Worm (Caenorhabditis elegans) whole organism, L2 larva: Measurements from ENCODE around the gene aat-2.

Experiments
- C34F6.9 ChIP-seq: fragments of 150-350 bp; optimal IDR thresholded peaks from 2 replicates; lab custom pipeline; 2014; ENCODE audit warnings: missing biosample characterization, missing genetic modification characterization
- F13H6.1 ChIP-seq: sonication (generic microtip); optimal IDR thresholded peaks from 2 replicates; lab custom pipeline; 2016; ENCODE audit warnings: missing genetic modification characterization, missing compliant biosample characterization
- R02D3.7 ChIP-seq: fragments of 150-350 bp; optimal IDR thresholded peaks from 2 replicates; lab custom pipeline; 2014; ENCODE audit warnings: missing biosample characterization, missing genetic modification characterization
- Y55F3AM.14 ChIP-seq: fragments of 200-800 bp; sonication (Bioruptor generic); optimal IDR thresholded peaks from 2 replicates; lab custom pipeline; 2018; ENCODE audit warnings: mild to moderate bottlenecking, missing genetic modification characterization, missing compliant biosample characterization
- ZK546.5 ChIP-seq: sonication (generic microtip); optimal IDR thresholded peaks from 2 replicates; lab custom pipeline; 2017; ENCODE audit warnings: missing biosample characterization, missing genetic modification characterization
- alr-1 ChIP-seq: fragments of 150-350 bp; optimal IDR thresholded peaks from 2 replicates; lab custom pipeline; 2014; ENCODE audit warnings: missing biosample characterization, missing genetic modification characterization
- aly-2 ChIP-seq: fragments of 150-350 bp; optimal IDR thresholded peaks from 2 replicates; lab custom pipeline; 2014; ENCODE audit warnings: missing biosample characterization, missing genetic modification characterization
- ama-1 ChIP-seq: fragments of 150-350 bp; optimal IDR thresholded peaks from 2 replicates; lab custom pipeline; 2018; ENCODE audit warnings: inconsistent platforms
- blmp-1 ChIP-seq: sonication (generic microtip); optimal IDR thresholded peaks from 2 replicates; lab custom pipeline; 2017; ENCODE audit warnings: missing genetic modification characterization, mild to moderate bottlenecking, missing compliant biosample characterization, antibody characterized with exemption, moderate library complexity; ENCODE audit not compliant: insufficient read depth
- ceh-16 ChIP-seq: fragments of 150-350 bp; optimal IDR thresholded peaks from 2 replicates; lab custom pipeline; 2014; ENCODE audit warnings: missing biosample characterization, missing genetic modification characterization
- ceh-82 ChIP-seq: fragments of 150-350 bp; optimal IDR thresholded peaks from 2 replicates; lab custom pipeline; 2014; ENCODE audit warnings: missing biosample characterization, missing genetic modification characterization
- crh-2 ChIP-seq: sonication (generic microtip); optimal IDR thresholded peaks from 2 replicates; lab custom pipeline; 2017; ENCODE audit warnings: missing biosample characterization, missing genetic modification characterization
- dmd-4 ChIP-seq: sonication (generic microtip); optimal IDR thresholded peaks from 2 replicates; lab custom pipeline; 2017; ENCODE audit warnings: missing biosample characterization, missing genetic modification characterization
- egl-27 ChIP-seq: sonication (generic microtip); optimal IDR thresholded peaks from 3 replicates; lab custom pipeline; 2017; ENCODE audit warnings: missing biosample characterization, missing genetic modification reagents, missing genetic modification characterization
- elt-1 ChIP-seq: fragments of 150-350 bp; optimal IDR thresholded peaks from 2 replicates; lab custom pipeline; 2014; ENCODE audit warnings: missing biosample characterization, missing genetic modification characterization
- elt-3 ChIP-seq: sonication (generic microtip); optimal IDR thresholded peaks from 2 replicates; lab custom pipeline; 2017; ENCODE audit warnings: missing biosample characterization, missing genetic modification characterization
- fos-1 ChIP-seq: fragments of 150-350 bp; optimal IDR thresholded peaks from 2 replicates; lab custom pipeline; 2014; ENCODE audit warnings: missing biosample characterization, missing genetic modification characterization
- gmeb-1 ChIP-seq: fragments of 150-350 bp; optimal IDR thresholded peaks from 2 replicates; lab custom pipeline; 2014; ENCODE audit warnings: missing biosample characterization, missing genetic modification characterization
- lin-11 ChIP-seq: fragments of 150-350 bp; sonication (generic microtip); optimal IDR thresholded peaks from 2 replicates; lab custom pipeline; 2014; ENCODE audit warnings: missing biosample characterization, missing genetic modification characterization, inconsistent platforms, mixed read lengths
- lin-13 ChIP-seq: fragments of 150-350 bp; optimal IDR thresholded peaks from 2 replicates; lab custom pipeline; 2014; ENCODE audit warnings: missing biosample characterization, missing genetic modification reagents, missing genetic modification characterization
- lin-39 ChIP-seq: fragments of 150-350 bp; optimal IDR thresholded peaks from 2 replicates; lab custom pipeline; 2014; ENCODE audit warnings: missing biosample characterization, missing genetic modification reagents, missing genetic modification characterization
- lsy-2 ChIP-seq, 2 experiments: fragments of 150-350 bp in 1 of 2; sonication (generic microtip) in 1 of 2; optimal IDR thresholded peaks; 2 replicates each; lab custom pipeline; 2014 to 2017; ENCODE audit warnings: missing biosample characterization in 2 of 2, missing genetic modification characterization in 2 of 2
- mab-5 ChIP-seq: fragments of 150-350 bp; optimal IDR thresholded peaks from 2 replicates; lab custom pipeline; 2014; ENCODE audit warnings: missing biosample characterization, missing genetic modification characterization
- mbf-1 ChIP-seq: sonication (generic microtip); optimal IDR thresholded peaks from 2 replicates; lab custom pipeline; 2017; ENCODE audit warnings: missing biosample characterization, missing genetic modification characterization
- mdl-1 ChIP-seq, 2 experiments: fragments of 150-350 bp in 1 of 2; sonication (generic microtip) in 1 of 2; optimal IDR thresholded peaks; 2 replicates each; lab custom pipeline; 2017; ENCODE audit warnings: missing biosample characterization in 2 of 2, missing genetic modification characterization in 2 of 2
- nhr-10 ChIP-seq: sonication (generic microtip); optimal IDR thresholded peaks from 2 replicates; lab custom pipeline; 2017; ENCODE audit warnings: missing biosample characterization, missing genetic modification characterization
- nhr-11 ChIP-seq: fragments of 150-350 bp; optimal IDR thresholded peaks from 2 replicates; lab custom pipeline; 2014; ENCODE audit warnings: missing biosample characterization, missing genetic modification characterization
- nhr-12 ChIP-seq: fragments of 150-350 bp; optimal IDR thresholded peaks from 2 replicates; lab custom pipeline; 2014; ENCODE audit warnings: missing biosample characterization, missing genetic modification characterization
- nhr-129 ChIP-seq: fragments of 150-350 bp; optimal IDR thresholded peaks from 2 replicates; lab custom pipeline; 2014; ENCODE audit warnings: missing biosample characterization, missing genetic modification characterization
- nhr-21 ChIP-seq: fragments of 150-350 bp; optimal IDR thresholded peaks from 2 replicates; lab custom pipeline; 2014; ENCODE audit warnings: missing biosample characterization, missing genetic modification characterization
- nhr-23 ChIP-seq: fragments of 150-350 bp; optimal IDR thresholded peaks from 2 replicates; lab custom pipeline; 2014; ENCODE audit warnings: missing biosample characterization, missing genetic modification reagents, missing genetic modification characterization
- nhr-237 ChIP-seq: fragments of 150-350 bp; optimal IDR thresholded peaks from 2 replicates; lab custom pipeline; 2014; ENCODE audit warnings: missing biosample characterization, missing genetic modification characterization
- nhr-25 ChIP-seq: fragments of 150-350 bp; sonication (generic microtip); optimal IDR thresholded peaks from 3 replicates; lab custom pipeline; 2014; ENCODE audit warnings: missing biosample characterization, missing genetic modification characterization
- nhr-6 ChIP-seq: fragments of 150-350 bp; optimal IDR thresholded peaks from 2 replicates; lab custom pipeline; 2014; ENCODE audit warnings: missing biosample characterization, missing genetic modification characterization
- nhr-77 ChIP-seq: fragments of 150-350 bp; optimal IDR thresholded peaks from 2 replicates; lab custom pipeline; 2014; ENCODE audit warnings: missing biosample characterization, missing genetic modification characterization
- peb-1 ChIP-seq: fragments of 150-350 bp; optimal IDR thresholded peaks from 2 replicates; lab custom pipeline; 2014; ENCODE audit warnings: missing biosample characterization, missing genetic modification characterization
- sem-4 ChIP-seq: fragments of 150-350 bp; optimal IDR thresholded peaks from 2 replicates; lab custom pipeline; 2014; ENCODE audit warnings: missing biosample characterization, missing genetic modification reagents, missing genetic modification characterization
- skn-1 ChIP-seq: sonication (generic microtip); optimal IDR thresholded peaks from 2 replicates; lab custom pipeline; 2017; ENCODE audit warnings: missing biosample characterization, missing genetic modification characterization
- sma-3 ChIP-seq: sonication (generic microtip); optimal IDR thresholded peaks from 2 replicates; lab custom pipeline; 2016; ENCODE audit warnings: missing genetic modification reagents, missing genetic modification characterization, missing compliant biosample characterization
- sma-9 ChIP-seq, 2 experiments: fragments of 150-350 bp in 1 of 2; sonication (generic microtip) in 1 of 2; optimal IDR thresholded peaks; 2 replicates each; lab custom pipeline; 2014 to 2016; ENCODE audit warnings: missing genetic modification characterization in 2 of 2, mild to moderate bottlenecking in 1 of 2, missing biosample characterization in 1 of 2, missing compliant biosample characterization in 1 of 2, missing genetic modification reagents in 1 of 2, moderate library complexity in 1 of 2
- snpc-4 ChIP-seq: fragments of 150-350 bp; optimal IDR thresholded peaks from 2 replicates; lab custom pipeline; 2014; ENCODE audit warnings: missing biosample characterization, missing genetic modification characterization
- unc-39 ChIP-seq: fragments of 150-350 bp; optimal IDR thresholded peaks from 2 replicates; lab custom pipeline; 2014; ENCODE audit warnings: missing biosample characterization, missing genetic modification characterization
- unc-55 ChIP-seq: fragments of 150-350 bp; sonication (generic microtip); optimal IDR thresholded peaks from 3 replicates; lab custom pipeline; 2014; ENCODE audit warnings: missing biosample characterization, missing genetic modification reagents, missing genetic modification characterization
- unc-62 ChIP-seq: fragments of 150-350 bp; optimal IDR thresholded peaks from 2 replicates; lab custom pipeline; 2014; ENCODE audit warnings: missing biosample characterization, missing genetic modification reagents, missing genetic modification characterization
- zag-1 ChIP-seq: fragments of 150-350 bp; optimal IDR thresholded peaks from 2 replicates; lab custom pipeline; 2014; ENCODE audit warnings: missing biosample characterization, missing genetic modification characterization
- ztf-1 ChIP-seq: fragments of 200-800 bp; sonication (Bioruptor generic); conservative IDR thresholded peaks from 2 replicates; pipeline ENCODE4 v1.3.6; 2022; ENCODE audit warnings: missing genetic modification characterization, missing compliant biosample characterization
- ztf-11 ChIP-seq: sonication (generic microtip); optimal IDR thresholded peaks from 2 replicates; lab custom pipeline; 2017; ENCODE audit warnings: missing biosample characterization, missing genetic modification characterization
- ztf-4 ChIP-seq: fragments of 150-350 bp; optimal IDR thresholded peaks from 2 replicates; lab custom pipeline; 2014; ENCODE audit warnings: missing biosample characterization, missing genetic modification characterization

aat-2 gene

ce11 chrV:9273587-9273986, 27.4 kb upstream of the aat-2 start:
- TF ChIP-seq nhr-11 (tag; lab: Kevin White, UChicago): no peak
- TF ChIP-seq sma-3 (GFP tag; lab: Kevin White, UChicago): no peak
- TF ChIP-seq lin-11: peak; percentile 17
- TF ChIP-seq dmd-4 (tag; lab: Kevin White, UChicago): no peak
- no peak for TF ChIP-seq ZK546.5
- peak; percentile 61 for TF ChIP-seq snpc-4 (tag; lab: Kevin White, UChicago)
- peak; percentile 70 for TF ChIP-seq lin-13 (GFP tag; lab: Kevin White, UChicago)
- TF ChIP-seq blmp-1 (tag; lab: Kevin White, UChicago): peak; percentile 21
- no peak for TF ChIP-seq alr-1 (tag; lab: Kevin White, UChicago)
- no peak for TF ChIP-seq aly-2 (tag; lab: Kevin White, UChicago)
- peak; percentile 87 for TF ChIP-seq nhr-129 (tag; lab: Kevin White, UChicago)
- no peak for TF ChIP-seq peb-1
- TF ChIP-seq fos-1: peak; percentile 52
- TF ChIP-seq sma-9 (GFP tag; optimal IDR thresholded peaks at IDR 0.05; lab: Kevin White, UChicago): peak; percentile 94
- TF ChIP-seq sma-9 (tag; optimal IDR thresholded peaks at IDR 0.05; lab: Kevin White, UChicago): no peak
- TF ChIP-seq mab-5 (tag; lab: Kevin White, UChicago): peak; percentile 76
- no peak for TF ChIP-seq gmeb-1 (tag; lab: Kevin White, UChicago)
- peak; percentile 81 for TF ChIP-seq nhr-6 (tag; lab: Kevin White, UChicago)
- TF ChIP-seq ceh-16 (tag; lab: Kevin White, UChicago): no peak
- TF ChIP-seq ztf-4 (tag; lab: Kevin White, UChicago): peak; percentile 25
- TF ChIP-seq elt-3 (tag; lab: Kevin White, UChicago): no peak
- peak; percentile 74 for TF ChIP-seq C34F6.9 (tag; lab: Kevin White, UChicago)
- no peak for TF ChIP-seq nhr-12
- peak; percentile 7 for TF ChIP-seq egl-27 (tag; lab: Kevin White, UChicago)
- TF ChIP-seq unc-62 (GFP tag; lab: Kevin White, UChicago): no peak
- TF ChIP-seq crh-2 (tag; lab: Kevin White, UChicago): peak; percentile 69
- TF ChIP-seq ztf-11 (tag; lab: Kevin White, UChicago): no peak
- no peak for TF ChIP-seq nhr-237
- peak; percentile 56 for TF ChIP-seq Y55F3AM.14 (GFP tag; lab: Kevin White, UChicago)
- TF ChIP-seq elt-1: no peak
- TF ChIP-seq sem-4 (tag; lab: Kevin White, UChicago): peak; percentile 86
- TF ChIP-seq ztf-1 (GFP tag; lab: Robert Waterston, UW): no peak
- TF ChIP-seq nhr-21: peak; percentile 17
- TF ChIP-seq nhr-77 (tag; lab: Kevin White, UChicago): no peak
- no peak for TF ChIP-seq nhr-23 (tag; lab: Kevin White, UChicago)
- TF ChIP-seq nhr-25 (tag; lab: Kevin White, UChicago): peak; percentile 26
- peak; percentile 93 for TF ChIP-seq unc-55 (GFP tag; lab: Kevin White, UChicago)
- no peak for TF ChIP-seq R02D3.7 (tag; lab: Kevin White, UChicago)
- no peak for TF ChIP-seq lin-39 (tag; lab: Kevin White, UChicago)
- peak; percentile 55 to 91 for TF ChIP-seq mdl-1 (tag; optimal IDR thresholded peaks at IDR 0.05; lab: Kevin White, UChicago)
- no peak for TF ChIP-seq mbf-1 (tag; lab: Kevin White, UChicago)
- TF ChIP-seq zag-1 (tag; lab: Kevin White, UChicago): peak; percentile 86
- TF ChIP-seq lsy-2 (tag; optimal IDR thresholded peaks at IDR 0.05; lab: Kevin White, UChicago): peak; percentile 8 to 70
- TF ChIP-seq nhr-10 (tag; lab: Kevin White, UChicago): no peak
- TF ChIP-seq F13H6.1 (tag; lab: Kevin White, UChicago): peak; percentile 90
- peak; percentile 66 for TF ChIP-seq ceh-82 (tag; lab: Kevin White, UChicago)
- TF ChIP-seq ama-1 (lab: Kevin White, UChicago): no peak
- no peak for TF ChIP-seq skn-1 (tag; lab: Kevin White, UChicago)
- TF ChIP-seq unc-39: peak; percentile 68
